Fruit fly (Drosophila melanogaster) whole organism, wandering third instar larva: ENCODE data around the gene CG32023.

Source experiments
- CG32264 ChIP-seq: fragments of 200-800 bp; sonication (Bioruptor generic); optimal IDR thresholded peaks from 2 replicates; lab custom pipeline; 2016; ENCODE audit warnings: missing biosample characterization, missing genetic modification characterization
- Dfd ChIP-seq: fragments of >200 bp; optimal IDR thresholded peaks from 2 replicates; lab custom pipeline; 2017; ENCODE audit warnings: missing biosample characterization, missing genetic modification characterization
- Dif ChIP-seq: fragments of 200-275, 200-300 bp; sonication (Bioruptor generic); optimal IDR thresholded peaks from 2 replicates; lab custom pipeline; 2018; ENCODE audit warnings: missing biosample characterization, missing genetic modification characterization; ENCODE audit not compliant: partially characterized antibody
- HLH106 ChIP-seq: fragments of 200-800 bp; optimal IDR thresholded peaks from 3 replicates; lab custom pipeline; 2019; ENCODE audit warnings: missing biosample characterization, mild to moderate bottlenecking, missing genetic modification characterization, moderate library complexity
- Hr78 ChIP-seq: fragments of >200 bp; optimal IDR thresholded peaks from 2 replicates; lab custom pipeline; 2017; ENCODE audit warnings: missing biosample characterization, missing genetic modification characterization
- ey ChIP-seq: fragments of 200-800 bp; sonication (Bioruptor generic); optimal IDR thresholded peaks from 2 replicates; lab custom pipeline; 2016; ENCODE audit warnings: missing biosample characterization, missing genetic modification characterization
- pan ChIP-seq: fragments of >200 bp; optimal IDR thresholded peaks from 2 replicates; lab custom pipeline; 2017
- sage ChIP-seq: fragments of 200-800 bp; sonication (Bioruptor generic); optimal IDR thresholded peaks from 2 replicates; lab custom pipeline; 2016; ENCODE audit warnings: missing biosample characterization, mild to moderate bottlenecking, missing genetic modification characterization
- sv ChIP-seq: fragments of 200-800 bp; sonication (Bioruptor generic); optimal IDR thresholded peaks from 3 replicates; lab custom pipeline; 2016; ENCODE audit warnings: missing biosample characterization, missing genetic modification characterization
- usp ChIP-seq: fragments of >200 bp; optimal IDR thresholded peaks from 2 replicates; lab custom pipeline; 2017; ENCODE audit warnings: missing biosample characterization, missing genetic modification characterization

DNA sequence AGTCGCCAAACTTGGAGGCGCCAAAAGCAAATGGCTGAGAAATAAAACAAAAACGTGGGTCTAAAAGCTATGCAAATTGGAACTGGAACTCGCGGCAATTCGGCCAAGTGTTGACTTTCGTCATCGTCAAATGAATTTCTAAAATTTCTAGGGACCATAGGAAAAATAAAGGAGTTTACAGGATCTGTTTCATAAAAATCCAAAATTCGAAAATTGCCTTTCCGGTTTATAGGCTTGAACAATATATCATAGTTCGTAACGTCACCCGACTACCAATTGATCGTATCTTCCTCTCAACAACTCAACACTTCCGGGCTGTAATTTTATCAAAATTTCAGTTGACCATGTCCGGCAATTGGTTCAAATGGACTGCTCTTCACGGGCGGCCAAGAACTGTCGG, 32.2 kb upstream of the CG32023 start, which contains the start of gene CG32026:
- TF ChIP-seq pan (lab: Kevin White, UChicago) (no peak), sv (no peak), Dfd (GFP tag; lab: Kevin White, UChicago) (no peak), Dif (GFP tag; lab: Kevin White, UChicago) (no peak), HLH106 (no peak), sage (GFP tag; lab: Kevin White, UChicago) (no peak), Hr78 (GFP tag; lab: Kevin White, UChicago) (no peak), usp (GFP tag; lab: Kevin White, UChicago) (no peak), CG32264 (GFP tag; lab: Kevin White, UChicago) (no peak), ey (GFP tag; lab: Kevin White, UChicago) (no peak)
